Fruit fly (Drosophila melanogaster): ENCODE measurements around the gene CG32161.

- TF ChIP-seq CG8478 (optimal IDR thresholded peaks at IDR 0.05) (no peak), CTCF (optimal IDR thresholded peaks at IDR 0.05) (no peak)
Observed at dm6 chr3L:16875959-16876358, 29.9 kb downstream of the CG32161 start.
